Worm (Caenorhabditis elegans) whole organism, L3 larva: ENCODE data around the gene Y57A10B.6.
A peak's percentile ranks its signal among the peaks of the same experiment; 100 is the strongest.

ENCODE experiments used
- ZK546.5 ChIP-seq: sonication (generic microtip); optimal IDR thresholded peaks from 2 replicates; lab custom pipeline; 2017; ENCODE audit warnings: missing biosample characterization, missing genetic modification characterization
- aly-2 ChIP-seq: fragments of 150-350 bp; optimal IDR thresholded peaks from 2 replicates; lab custom pipeline; 2014; ENCODE audit warnings: missing biosample characterization, missing genetic modification characterization
- ceh-28 ChIP-seq: fragments of 150-350 bp; optimal IDR thresholded peaks from 2 replicates; lab custom pipeline; 2014; ENCODE audit warnings: missing biosample characterization, missing genetic modification reagents, missing genetic modification characterization
- ceh-82 ChIP-seq: fragments of 150-350 bp; optimal IDR thresholded peaks from 2 replicates; lab custom pipeline; 2014; ENCODE audit warnings: missing biosample characterization, missing genetic modification characterization
- daf-12 ChIP-seq: fragments of 150-350 bp; optimal IDR thresholded peaks from 2 replicates; lab custom pipeline; 2014; ENCODE audit warnings: missing biosample characterization, missing genetic modification reagents, missing genetic modification characterization
- egl-5 ChIP-seq: fragments of 150-350 bp; optimal IDR thresholded peaks from 2 replicates; lab custom pipeline; 2017; ENCODE audit warnings: missing biosample characterization, missing genetic modification reagents, missing genetic modification characterization, inconsistent platforms
- elt-1 ChIP-seq: fragments of 150-350 bp; optimal IDR thresholded peaks from 2 replicates; lab custom pipeline; 2014; ENCODE audit warnings: missing biosample characterization, missing genetic modification characterization
- elt-3 ChIP-seq, 3 experiments: fragments of 150-350 bp in 1 of 3; sonication (generic microtip) in 2 of 3; optimal IDR thresholded peaks; 2 replicates in 2 of 3; 4 replicates in 1 of 3; lab custom pipeline; 2014 to 2017; ENCODE audit warnings: missing biosample characterization in 3 of 3, missing genetic modification characterization in 3 of 3
- eor-1 ChIP-seq, 2 experiments: fragments of 150-350 bp; optimal IDR thresholded peaks; 2 replicates each; lab custom pipeline; 2014 to 2018; ENCODE audit warnings: missing biosample characterization in 2 of 2, missing genetic modification characterization in 2 of 2
- fkh-2 ChIP-seq: fragments of 150-350 bp; optimal IDR thresholded peaks from 2 replicates; lab custom pipeline; 2014; ENCODE audit warnings: missing biosample characterization, missing genetic modification reagents, missing genetic modification characterization
- hmg-11 ChIP-seq: sonication (generic microtip); optimal IDR thresholded peaks from 2 replicates; lab custom pipeline; 2016; ENCODE audit warnings: missing genetic modification characterization, missing compliant biosample characterization
- jun-1 ChIP-seq: fragments of 150-350 bp; optimal IDR thresholded peaks from 2 replicates; lab custom pipeline; 2014; ENCODE audit warnings: missing biosample characterization, missing genetic modification reagents, missing genetic modification characterization
- lin-15B ChIP-seq: fragments of 150-350 bp; optimal IDR thresholded peaks from 2 replicates; lab custom pipeline; 2014; ENCODE audit warnings: missing biosample characterization, missing genetic modification characterization
- lin-39 ChIP-seq: fragments of 150-350 bp; optimal IDR thresholded peaks from 2 replicates; lab custom pipeline; 2018; ENCODE audit warnings: missing biosample characterization, missing genetic modification reagents, missing genetic modification characterization
- mdl-1 ChIP-seq: fragments of 150-350 bp; optimal IDR thresholded peaks from 2 replicates; lab custom pipeline; 2014; ENCODE audit warnings: missing biosample characterization, missing genetic modification characterization
- mml-1 ChIP-seq: fragments of 150-350 bp; sonication (generic microtip); optimal IDR thresholded peaks from 3 replicates; lab custom pipeline; 2014; ENCODE audit warnings: missing biosample characterization, missing genetic modification characterization
- nfya-1 ChIP-seq: sonication (generic microtip); optimal IDR thresholded peaks from 2 replicates; lab custom pipeline; 2017; ENCODE audit warnings: missing genetic modification characterization, mild to moderate bottlenecking, missing compliant biosample characterization, antibody characterized with exemption, moderate library complexity; ENCODE audit not compliant: insufficient read depth
- nhr-11 ChIP-seq: fragments of 150-350 bp; optimal IDR thresholded peaks from 2 replicates; lab custom pipeline; 2014; ENCODE audit warnings: missing biosample characterization, missing genetic modification characterization
- nhr-12 ChIP-seq: fragments of 150-350 bp; optimal IDR thresholded peaks from 2 replicates; lab custom pipeline; 2014; ENCODE audit warnings: missing biosample characterization, missing genetic modification characterization
- nhr-25 ChIP-seq: sonication (generic microtip); optimal IDR thresholded peaks from 2 replicates; lab custom pipeline; 2017; ENCODE audit warnings: missing biosample characterization, missing genetic modification characterization
- nhr-28 ChIP-seq: fragments of 150-350 bp; optimal IDR thresholded peaks from 2 replicates; lab custom pipeline; 2014; ENCODE audit warnings: missing biosample characterization, missing genetic modification characterization
- nhr-43 ChIP-seq: sonication (generic microtip); optimal IDR thresholded peaks from 2 replicates; lab custom pipeline; 2016; ENCODE audit warnings: mild to moderate bottlenecking, missing genetic modification characterization, missing compliant biosample characterization; ENCODE audit not compliant: poor library complexity, severe bottlenecking
- nhr-67 ChIP-seq: fragments of 150-350 bp; optimal IDR thresholded peaks from 2 replicates; lab custom pipeline; 2014; ENCODE audit warnings: missing biosample characterization, missing genetic modification characterization
- nhr-76 ChIP-seq: fragments of 150-350 bp; sonication (generic microtip); optimal IDR thresholded peaks from 5 replicates; lab custom pipeline; 2014; ENCODE audit warnings: missing biosample characterization, missing genetic modification characterization
- nhr-77 ChIP-seq: fragments of 150-350 bp; optimal IDR thresholded peaks from 2 replicates; lab custom pipeline; 2014; ENCODE audit warnings: missing biosample characterization, missing genetic modification characterization
- pha-4 ChIP-seq: fragments of 150-350 bp; optimal IDR thresholded peaks from 2 replicates; lab custom pipeline; 2014; ENCODE audit warnings: missing biosample characterization, missing genetic modification reagents, missing genetic modification characterization
- pqm-1 ChIP-seq: fragments of 150-350 bp; optimal IDR thresholded peaks from 2 replicates; lab custom pipeline; 2017; ENCODE audit warnings: missing biosample characterization, missing genetic modification characterization, inconsistent platforms
- skn-1 ChIP-seq: fragments of 150-350 bp; optimal IDR thresholded peaks from 2 replicates; lab custom pipeline; 2014; ENCODE audit warnings: missing biosample characterization, missing genetic modification characterization
- tbx-2 ChIP-seq: sonication (generic microtip); optimal IDR thresholded peaks from 2 replicates; lab custom pipeline; 2016; ENCODE audit warnings: mild to moderate bottlenecking, missing genetic modification characterization, missing compliant biosample characterization
- unc-39 ChIP-seq: sonication (generic microtip); optimal IDR thresholded peaks from 4 replicates; lab custom pipeline; 2017; ENCODE audit warnings: missing biosample characterization, missing genetic modification characterization
- unc-62 ChIP-seq: fragments of 150-350 bp; sonication (generic microtip); optimal IDR thresholded peaks from 4 replicates; lab custom pipeline; 2014; ENCODE audit warnings: missing biosample characterization, missing genetic modification reagents, missing genetic modification characterization
- ztf-11 ChIP-seq: fragments of 150-350 bp; optimal IDR thresholded peaks from 2 replicates; lab custom pipeline; 2014; ENCODE audit warnings: missing biosample characterization, missing genetic modification characterization
- ztf-4 ChIP-seq: fragments of 150-350 bp; optimal IDR thresholded peaks from 2 replicates; lab custom pipeline; 2014; ENCODE audit warnings: missing biosample characterization, missing genetic modification characterization

Y57A10B.6 gene

ce11 chrII:12353816-12354215, 36.1 kb upstream of the Y57A10B.6 start:
- TF ChIP-seq fkh-2 (no peak), ztf-4 (no peak), lin-15B (tag; lab: Kevin White, UChicago) (no peak), eor-1 (tag; optimal IDR thresholded peaks at IDR 0.05; lab: Kevin White, UChicago) (no peak), elt-3 (tag; optimal IDR thresholded peaks at IDR 0.05; lab: Kevin White, UChicago) (no peak), unc-39 (tag; lab: Kevin White, UChicago) (no peak), jun-1 (tag; lab: Kevin White, UChicago) (no peak)

- no peak for TF ChIP-seq ZK546.5 (tag; lab: Kevin White, UChicago)
- TF ChIP-seq nhr-76 (tag; lab: Kevin White, UChicago) = no peak
- no peak for TF ChIP-seq ztf-11
- no peak for TF ChIP-seq eor-1 (tag; optimal IDR thresholded peaks at IDR 0.05; lab: Kevin White, UChicago)
- no peak for TF ChIP-seq nhr-28
- no peak for TF ChIP-seq nhr-77 (tag; lab: Kevin White, UChicago)
- TF ChIP-seq aly-2 (tag; lab: Kevin White, UChicago) = no peak
These were observed 27.6 kb upstream of the Y57A10B.6 start for ce11 chrII:12362262-12362661.

ce11 chrII:12369202-12369601, 20.7 kb upstream of the Y57A10B.6 start:
- TF ChIP-seq elt-3 (tag; optimal IDR thresholded peaks at IDR 0.05; lab: Kevin White, UChicago) (no peak), ceh-82 (tag; lab: Kevin White, UChicago) (no peak), ztf-11 (no peak), nfya-1 (tag; lab: Kevin White, UChicago) (no peak), pha-4 (tag; lab: Kevin White, UChicago) (no peak), egl-5 (tag; lab: Kevin White, UChicago) (no peak), ZK546.5 (tag; lab: Kevin White, UChicago) (no peak), unc-62 (GFP tag; lab: Kevin White, UChicago) (no peak), nhr-25 (tag; lab: Kevin White, UChicago) (no peak), tbx-2 (tag; lab: Kevin White, UChicago) (no peak), elt-1 (no peak), skn-1 (tag; lab: Kevin White, UChicago) (no peak), daf-12 (tag; lab: Kevin White, UChicago) (no peak), nhr-67 (tag; lab: Kevin White, UChicago) (no peak), nhr-43 (tag; lab: Kevin White, UChicago) (no peak), nhr-76 (tag; lab: Kevin White, UChicago) (no peak), fkh-2 (no peak), nhr-77 (tag; lab: Kevin White, UChicago) (no peak), ceh-28 (tag; lab: Kevin White, UChicago) (no peak)

ce11 chrII:12373921-12374320, 16.0 kb upstream of the Y57A10B.6 start:
- TF ChIP-seq nfya-1 (tag; lab: Kevin White, UChicago) (peak; percentile 8), nhr-43 (tag; lab: Kevin White, UChicago) (no peak)
- TF ChIP-seq, all 47 proteins: peak for 1

- no peak for TF ChIP-seq pqm-1 (tag; lab: Kevin White, UChicago)
- peak; percentile 77 for TF ChIP-seq pha-4 (tag; lab: Kevin White, UChicago)
- TF ChIP-seq egl-5 (tag; lab: Kevin White, UChicago) = peak; percentile 79
- TF ChIP-seq lin-39 (tag; lab: Kevin White, UChicago) = peak; percentile 52
- TF ChIP-seq nfya-1 (tag; lab: Kevin White, UChicago) = peak; percentile 5
- TF ChIP-seq, all 47 proteins: peak for 4
These were observed 11.1 kb upstream of the Y57A10B.6 start for ce11 chrII:12378793-12379192.

ce11 chrII:12379430-12379829, 10.5 kb upstream of the Y57A10B.6 start, which contains the start of gene marc-5:
Gene marc-5 (minus strand): TSS chrII:12379530.
- TF ChIP-seq jun-1 (tag; lab: Kevin White, UChicago) = no peak
- TF ChIP-seq nhr-12 (tag; lab: Kevin White, UChicago) = no peak
- TF ChIP-seq fkh-2 = no peak
- TF ChIP-seq nhr-11 (tag; lab: Kevin White, UChicago) = no peak
- TF ChIP-seq mdl-1 (tag; lab: Kevin White, UChicago) = no peak
- no peak for TF ChIP-seq pqm-1 (tag; lab: Kevin White, UChicago)
- TF ChIP-seq mml-1 (tag; lab: Kevin White, UChicago) = no peak
- no peak for TF ChIP-seq hmg-11 (tag; lab: Kevin White, UChicago)
- TF ChIP-seq elt-1 = no peak
- TF ChIP-seq skn-1 (tag; lab: Kevin White, UChicago) = no peak
- TF ChIP-seq ztf-11 = no peak
